Worm (Caenorhabditis elegans) whole organism, L1 larva: ENCODE measurements around the gene C06B8.7.

Experiments
- C16A3.4 ChIP-seq: fragments of 150-350 bp; optimal IDR thresholded peaks from 2 replicates; lab custom pipeline; 2014; ENCODE audit warnings: missing biosample characterization, missing genetic modification characterization
- F16B12.6 ChIP-seq: fragments of 150-350 bp; optimal IDR thresholded peaks from 2 replicates; lab custom pipeline; 2014; ENCODE audit warnings: missing biosample characterization, missing genetic modification characterization
- ama-1 ChIP-seq: fragments of 150-350 bp; optimal IDR thresholded peaks from 2 replicates; lab custom pipeline; 2014
- ceh-82 ChIP-seq, 3 experiments: fragments of 150-350 bp in 1 of 3; sonication (generic microtip) in 2 of 3; optimal IDR thresholded peaks; 2 replicates each; lab custom pipeline; 2014 to 2017; ENCODE audit warnings: missing biosample characterization in 3 of 3, missing genetic modification characterization in 3 of 3
- ceh-90 ChIP-seq: sonication (generic microtip); optimal IDR thresholded peaks from 2 replicates; lab custom pipeline; 2016; ENCODE audit warnings: missing genetic modification characterization, missing compliant biosample characterization
- ces-1 ChIP-seq: fragments of 150-350 bp; optimal IDR thresholded peaks from 2 replicates; lab custom pipeline; 2014; ENCODE audit warnings: missing biosample characterization, missing genetic modification reagents, missing genetic modification characterization
- dpl-1 ChIP-seq, 3 experiments: fragments of 150-350 bp in 2 of 3; sonication (generic microtip) in 1 of 3; optimal IDR thresholded peaks; 2 replicates each; lab custom pipeline; 2014 to 2017; ENCODE audit warnings: missing biosample characterization in 3 of 3, missing genetic modification characterization in 3 of 3, missing genetic modification reagents in 3 of 3
- dsc-1 ChIP-seq: sonication (generic microtip); optimal IDR thresholded peaks from 2 replicates; lab custom pipeline; 2016; ENCODE audit warnings: mild to moderate bottlenecking, missing genetic modification characterization, missing compliant biosample characterization
- efl-1 ChIP-seq, 4 experiments: fragments of 150-350 bp; optimal IDR thresholded peaks in 3 of 4; peaks in 1 of 4; 1 replicate in 1 of 4; 2 replicates in 3 of 4; lab custom pipeline; 2014; ENCODE audit warnings: missing biosample characterization in 2 of 4, missing genetic modification characterization in 2 of 4, missing genetic modification reagents in 2 of 4
- egl-13 ChIP-seq: sonication (generic microtip); optimal IDR thresholded peaks from 2 replicates; lab custom pipeline; 2016; ENCODE audit warnings: missing genotype, missing genetic modification reagents, missing genetic modification characterization, missing compliant biosample characterization
- elt-3 ChIP-seq, 6 experiments: fragments of 150-350 bp in 1 of 6; sonication (generic microtip); optimal IDR thresholded peaks; 2 replicates each; lab custom pipeline; 2017 to 2018; ENCODE audit warnings: missing biosample characterization in 6 of 6, missing genetic modification characterization in 6 of 6, inconsistent platforms in 1 of 6
- fkh-4 ChIP-seq: sonication (generic microtip); optimal IDR thresholded peaks from 2 replicates; lab custom pipeline; 2016; ENCODE audit warnings: missing compliant biosample characterization, missing genetic modification characterization, borderline replicate concordance
- grh-1 ChIP-seq: fragments of 200-800 bp; sonication (Bioruptor generic); IDR thresholded peaks from 2 replicates; pipeline ENCODE4 v1.3.6; 2022; ENCODE audit warnings: missing genetic modification reagents, missing genetic modification characterization, missing compliant biosample characterization
- hlh-17 ChIP-seq: fragments of 200-800 bp; sonication (Bioruptor generic); optimal IDR thresholded peaks from 2 replicates; lab custom pipeline; 2018; ENCODE audit warnings: missing genetic modification characterization, mild to moderate bottlenecking, missing compliant biosample characterization, moderate library complexity, borderline replicate concordance
- hlh-4 ChIP-seq: sonication (generic microtip); optimal IDR thresholded peaks from 2 replicates; lab custom pipeline; 2016; ENCODE audit warnings: mild to moderate bottlenecking, missing genetic modification characterization, missing compliant biosample characterization
- hpl-2 ChIP-seq: fragments of 150-350 bp; optimal IDR thresholded peaks from 2 replicates; lab custom pipeline; 2014; ENCODE audit warnings: missing biosample characterization, missing genetic modification reagents, missing genetic modification characterization
- isw-1 ChIP-seq: fragments of 200-800 bp; sonication (Bioruptor generic); IDR thresholded peaks from 2 replicates; pipeline ENCODE4 v1.3.6; 2022; ENCODE audit warnings: missing genetic modification characterization, missing compliant biosample characterization
- jun-1 ChIP-seq: fragments of 150-350 bp; optimal IDR thresholded peaks from 2 replicates; lab custom pipeline; 2014; ENCODE audit warnings: missing biosample characterization, missing genetic modification reagents, missing genetic modification characterization
- lin-15B ChIP-seq: fragments of 150-350 bp; sonication (generic microtip); optimal IDR thresholded peaks from 3 replicates; lab custom pipeline; 2014; ENCODE audit warnings: missing biosample characterization, missing genetic modification characterization
- lin-35 ChIP-seq, 2 experiments: fragments of 150-350 bp; optimal IDR thresholded peaks; 2 replicates each; lab custom pipeline; 2014; ENCODE audit warnings: missing biosample characterization in 2 of 2, missing genetic modification characterization in 2 of 2, missing genetic modification reagents in 2 of 2
- lin-39 ChIP-seq: fragments of 150-350 bp; optimal IDR thresholded peaks from 2 replicates; lab custom pipeline; 2014; ENCODE audit warnings: missing biosample characterization, missing genetic modification reagents, missing genetic modification characterization
- lsy-2 ChIP-seq, 2 experiments: fragments of 150-350 bp; optimal IDR thresholded peaks; 2 replicates each; lab custom pipeline; 2014; ENCODE audit warnings: missing biosample characterization in 2 of 2, missing genetic modification characterization in 2 of 2
- mef-2 ChIP-seq: fragments of 150-350 bp; optimal IDR thresholded peaks from 2 replicates; lab custom pipeline; 2014; ENCODE audit warnings: missing biosample characterization, missing genetic modification characterization
- mep-1 ChIP-seq: fragments of 150-350 bp; optimal IDR thresholded peaks from 2 replicates; lab custom pipeline; 2014; ENCODE audit warnings: missing biosample characterization, missing genetic modification characterization
- nhr-11 ChIP-seq: fragments of 150-350 bp; optimal IDR thresholded peaks from 2 replicates; lab custom pipeline; 2014; ENCODE audit warnings: missing biosample characterization, missing genetic modification characterization
- nhr-237 ChIP-seq: fragments of 150-350 bp; optimal IDR thresholded peaks from 2 replicates; lab custom pipeline; 2014; ENCODE audit warnings: missing biosample characterization, missing genetic modification characterization
- nhr-28 ChIP-seq: fragments of 150-350 bp; optimal IDR thresholded peaks from 2 replicates; lab custom pipeline; 2014; ENCODE audit warnings: missing biosample characterization, missing genetic modification characterization
- nhr-47 ChIP-seq: sonication (generic microtip); optimal IDR thresholded peaks from 2 replicates; lab custom pipeline; 2016; ENCODE audit warnings: mild to moderate bottlenecking, missing genetic modification characterization, moderate library complexity, missing compliant biosample characterization
- nhr-71 ChIP-seq: sonication (generic microtip); optimal IDR thresholded peaks from 2 replicates; lab custom pipeline; 2016; ENCODE audit warnings: mild to moderate bottlenecking, missing genetic modification characterization, moderate library complexity, missing compliant biosample characterization
- nhr-77 ChIP-seq: fragments of 150-350 bp; optimal IDR thresholded peaks from 2 replicates; lab custom pipeline; 2014; ENCODE audit warnings: missing biosample characterization, missing genetic modification characterization
- nhr-90 ChIP-seq: sonication (generic microtip); optimal IDR thresholded peaks from 2 replicates; lab custom pipeline; 2016; ENCODE audit warnings: mild to moderate bottlenecking, missing genetic modification characterization, missing compliant biosample characterization; ENCODE audit not compliant: poor library complexity
- pqm-1 ChIP-seq: sonication (generic microtip); optimal IDR thresholded peaks from 3 replicates; lab custom pipeline; 2017; ENCODE audit warnings: missing biosample characterization, missing genetic modification characterization
- rnt-1 ChIP-seq: sonication (generic microtip); optimal IDR thresholded peaks from 2 replicates; lab custom pipeline; 2016; ENCODE audit warnings: mild to moderate bottlenecking, missing genetic modification characterization, moderate library complexity, missing compliant biosample characterization
- skn-1 ChIP-seq: fragments of 150-350 bp; optimal IDR thresholded peaks from 2 replicates; lab custom pipeline; 2014; ENCODE audit warnings: missing biosample characterization, missing genetic modification characterization
- snu-23 ChIP-seq: sonication (generic microtip); optimal IDR thresholded peaks from 2 replicates; lab custom pipeline; 2016; ENCODE audit warnings: missing genetic modification characterization, missing compliant biosample characterization
- sox-4 ChIP-seq: sonication (generic microtip); optimal IDR thresholded peaks from 2 replicates; lab custom pipeline; 2016; ENCODE audit warnings: missing genetic modification characterization, missing compliant biosample characterization
- sptf-1 ChIP-seq: fragments of 150-350 bp; optimal IDR thresholded peaks from 2 replicates; lab custom pipeline; 2014; ENCODE audit warnings: missing biosample characterization, missing genetic modification characterization
- sup-37 ChIP-seq: fragments of 200-800 bp; sonication (Bioruptor generic); optimal IDR thresholded peaks from 2 replicates; lab custom pipeline; 2018; ENCODE audit warnings: mild to moderate bottlenecking, missing genetic modification characterization, missing compliant biosample characterization
- tbx-2 ChIP-seq: sonication (generic microtip); optimal IDR thresholded peaks from 2 replicates; lab custom pipeline; 2016; ENCODE audit warnings: missing genetic modification characterization, missing compliant biosample characterization
- tlp-1 ChIP-seq: fragments of 150-350 bp; optimal IDR thresholded peaks from 2 replicates; lab custom pipeline; 2014; ENCODE audit warnings: missing biosample characterization, missing genetic modification characterization
- unc-130 ChIP-seq: fragments of 150-350 bp; optimal IDR thresholded peaks from 2 replicates; lab custom pipeline; 2017; ENCODE audit warnings: missing biosample characterization, missing genetic modification characterization, inconsistent platforms
- unc-62 ChIP-seq: fragments of 150-350 bp; optimal IDR thresholded peaks from 2 replicates; lab custom pipeline; 2014; ENCODE audit warnings: missing biosample characterization, missing genetic modification reagents, missing genetic modification characterization
- unc-86 ChIP-seq: sonication (generic microtip); optimal IDR thresholded peaks from 2 replicates; lab custom pipeline; 2016; ENCODE audit warnings: missing genetic modification characterization, missing compliant biosample characterization
- unc-98 ChIP-seq: fragments of 200-800 bp; sonication (Bioruptor generic); IDR thresholded peaks from 2 replicates; pipeline ENCODE4 v1.3.6; 2022; ENCODE audit warnings: missing genetic modification characterization, missing compliant biosample characterization
- zag-1 ChIP-seq: fragments of 150-350 bp; optimal IDR thresholded peaks from 2 replicates; lab custom pipeline; 2014; ENCODE audit warnings: missing biosample characterization, missing genetic modification characterization
- zip-4 ChIP-seq: fragments of 200-800 bp; sonication (Bioruptor generic); optimal IDR thresholded peaks from 2 replicates; lab custom pipeline; 2018; ENCODE audit warnings: mild to moderate bottlenecking, missing genetic modification characterization, moderate library complexity, missing compliant biosample characterization

The C06B8.7 gene

DNA sequence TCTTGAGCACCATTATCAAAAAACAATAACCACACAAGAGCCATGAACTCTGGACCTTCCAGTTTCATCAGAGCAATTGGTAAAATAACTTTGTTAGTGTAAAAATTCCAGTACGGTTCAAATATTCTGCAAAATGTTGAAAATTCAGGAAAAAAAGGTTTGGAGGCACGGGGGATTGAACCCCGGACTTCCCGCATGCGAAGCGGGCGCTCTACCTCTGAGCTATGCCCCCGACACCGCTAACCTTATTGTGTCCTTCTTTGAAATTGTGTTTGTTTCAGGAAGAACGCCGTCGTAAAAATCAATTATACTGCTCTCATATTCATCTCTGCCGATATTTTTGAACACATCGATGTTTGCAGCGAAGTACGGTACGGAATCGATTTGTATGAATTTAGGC lies 18.7 kb upstream of the C06B8.7 start:
- TF ChIP-seq egl-13, result no peak
- TF ChIP-seq efl-1 (optimal IDR thresholded peaks at IDR 0.05; lab: Kevin White, UChicago), result no peak
- TF ChIP-seq efl-1 (GFP tag; optimal IDR thresholded peaks at IDR 0.05 in 1 of 2; lab: Kevin White, UChicago), result no peak
- no peak for TF ChIP-seq sox-4 (tag; lab: Kevin White, UChicago)
- no peak for TF ChIP-seq lsy-2 (tag; optimal IDR thresholded peaks at IDR 0.05; lab: Kevin White, UChicago)
- no peak for TF ChIP-seq nhr-11
- no peak for TF ChIP-seq hpl-2 (GFP tag; lab: Kevin White, UChicago)
- TF ChIP-seq ces-1 (GFP tag; lab: Kevin White, UChicago), result no peak
- no peak for TF ChIP-seq nhr-47 (tag; lab: Kevin White, UChicago)
- TF ChIP-seq lin-39 (tag; lab: Kevin White, UChicago), result no peak
- TF ChIP-seq grh-1 (GFP tag; lab: Robert Waterston, UW), result no peak

DNA sequence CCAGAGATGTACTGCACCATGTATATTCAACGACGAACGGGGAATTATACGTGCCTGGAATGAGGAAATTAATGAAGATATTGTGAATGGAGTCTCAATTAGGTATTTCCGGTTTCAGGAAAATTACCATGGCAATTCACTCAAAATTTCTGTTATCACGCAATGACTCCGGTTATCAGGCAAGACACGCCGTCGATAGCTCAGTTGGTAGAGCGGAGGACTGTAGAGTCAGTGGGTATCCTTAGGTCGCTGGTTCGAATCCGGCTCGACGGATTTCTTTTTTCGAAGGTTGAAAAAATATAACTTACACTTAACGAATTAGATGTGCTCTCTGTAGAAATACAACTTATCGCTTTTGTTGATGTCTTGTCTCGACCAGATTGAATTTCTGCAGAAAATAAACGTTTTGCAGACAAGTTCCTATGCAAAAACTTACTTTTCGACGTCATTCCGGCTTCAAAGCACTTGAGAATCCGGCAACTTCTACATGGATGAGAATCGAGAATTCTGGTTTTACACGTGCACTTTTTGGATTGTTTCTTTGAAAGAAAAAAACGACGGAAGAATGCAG lies 17.9 kb upstream of the C06B8.7 start:
- TF ChIP-seq unc-86 (tag; lab: Kevin White, UChicago), result no peak
- TF ChIP-seq pqm-1, result no peak
- no peak for TF ChIP-seq skn-1
- TF ChIP-seq unc-62, result no peak
- no peak for TF ChIP-seq lin-39 (tag; lab: Kevin White, UChicago)
- TF ChIP-seq jun-1, result no peak
- TF ChIP-seq hpl-2 (GFP tag; lab: Kevin White, UChicago), result no peak
- TF ChIP-seq sup-37, result no peak
- TF ChIP-seq ceh-90, result no peak
- TF ChIP-seq dsc-1 (tag; lab: Kevin White, UChicago), result no peak
- TF ChIP-seq mef-2 (tag; lab: Kevin White, UChicago), result no peak
- no peak for TF ChIP-seq nhr-71 (tag; lab: Kevin White, UChicago)
- no peak for TF ChIP-seq hlh-4 (tag; lab: Kevin White, UChicago)
- no peak for TF ChIP-seq ama-1
- TF ChIP-seq isw-1 (GFP tag; lab: Robert Waterston, UW), result no peak
- no peak for TF ChIP-seq unc-98 (GFP tag; lab: Robert Waterston, UW)
- TF ChIP-seq tlp-1 (tag; lab: Kevin White, UChicago), result no peak
- no peak for TF ChIP-seq ceh-82 (tag; optimal IDR thresholded peaks at IDR 0.05; lab: Kevin White, UChicago)
- TF ChIP-seq, all 84 proteins: peak for 0

DNA sequence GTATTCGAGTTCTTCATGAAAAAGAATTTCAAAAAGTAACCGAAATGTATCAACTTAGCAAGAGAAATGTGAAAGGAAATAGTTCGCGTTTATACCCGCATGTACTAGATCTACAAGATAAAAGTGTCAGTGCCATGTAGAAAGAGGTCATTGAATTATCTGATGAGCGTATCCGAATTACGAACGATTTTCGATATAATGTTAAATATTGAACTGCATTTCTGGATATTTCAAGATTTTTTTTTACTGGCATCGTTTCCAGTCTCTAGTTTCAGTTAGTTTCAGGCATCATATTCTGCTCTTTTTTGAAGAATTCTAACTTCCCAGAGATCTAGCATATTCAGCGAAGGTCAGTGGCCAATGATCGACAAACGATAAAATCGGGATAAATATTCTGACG lies 17.2 kb upstream of the C06B8.7 start, which contains the start of gene nhr-150:
Gene nhr-150, minus strand, starts transcription at position 92 of the 400 bp plus-strand sequence.
- no peak for TF ChIP-seq tbx-2 (tag; lab: Kevin White, UChicago)
- TF ChIP-seq lin-35 (GFP tag; optimal IDR thresholded peaks at IDR 0.05; lab: Kevin White, UChicago), result no peak

DNA sequence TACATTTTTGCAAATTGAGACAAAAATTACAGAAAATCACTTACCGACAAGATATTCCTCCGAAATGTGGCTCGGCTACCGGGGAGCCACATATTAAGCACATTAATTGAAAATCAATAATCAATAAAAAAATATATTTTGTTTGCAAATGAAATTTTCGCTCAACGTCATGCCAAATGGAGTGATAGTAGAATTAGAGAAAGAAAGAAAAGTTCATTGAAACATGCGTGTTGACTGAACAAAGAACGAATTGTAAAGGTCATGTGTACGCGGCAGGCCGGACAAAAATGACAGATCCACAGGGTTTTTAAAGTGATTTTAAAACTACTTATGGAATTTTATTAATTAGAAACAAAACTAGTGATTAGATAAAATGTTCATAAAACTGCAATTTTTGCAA lies 15.0 kb upstream of the C06B8.7 start:
- TF ChIP-seq ceh-82 (tag; optimal IDR thresholded peaks at IDR 0.05; lab: Kevin White, UChicago) (no peak), zag-1 (tag; lab: Kevin White, UChicago) (no peak), elt-3 (tag; optimal IDR thresholded peaks at IDR 0.05; lab: Kevin White, UChicago) (peak in 1 of 6 experiments; percentile 9), grh-1 (GFP tag; lab: Robert Waterston, UW) (no peak), sptf-1 (tag; lab: Kevin White, UChicago) (no peak), mep-1 (tag; lab: Kevin White, UChicago) (peak; percentile 17), unc-62 (no peak), isw-1 (GFP tag; lab: Robert Waterston, UW) (no peak), nhr-28 (tag; lab: Kevin White, UChicago) (no peak), tlp-1 (tag; lab: Kevin White, UChicago) (no peak), dpl-1 (GFP tag; optimal IDR thresholded peaks at IDR 0.05; lab: Kevin White, UChicago) (no peak), snu-23 (GFP tag; lab: Kevin White, UChicago) (peak; percentile 37), nhr-77 (no peak), C16A3.4 (tag; lab: Kevin White, UChicago) (no peak), lin-15B (no peak), sox-4 (tag; lab: Kevin White, UChicago) (no peak), unc-130 (no peak), nhr-11 (no peak), hpl-2 (GFP tag; lab: Kevin White, UChicago) (no peak), rnt-1 (tag; lab: Kevin White, UChicago) (no peak), hlh-17 (GFP tag; lab: Kevin White, UChicago) (no peak), fkh-4 (tag; lab: Kevin White, UChicago) (no peak), skn-1 (no peak), nhr-237 (tag; lab: Kevin White, UChicago) (no peak), zip-4 (no peak), nhr-90 (tag; lab: Kevin White, UChicago) (peak; percentile 16), ama-1 (no peak), pqm-1 (no peak), F16B12.6 (no peak)
